Worm (Caenorhabditis elegans): ENCODE data around the gene R05A10.8.

Gene R05A10.8

DNA sequence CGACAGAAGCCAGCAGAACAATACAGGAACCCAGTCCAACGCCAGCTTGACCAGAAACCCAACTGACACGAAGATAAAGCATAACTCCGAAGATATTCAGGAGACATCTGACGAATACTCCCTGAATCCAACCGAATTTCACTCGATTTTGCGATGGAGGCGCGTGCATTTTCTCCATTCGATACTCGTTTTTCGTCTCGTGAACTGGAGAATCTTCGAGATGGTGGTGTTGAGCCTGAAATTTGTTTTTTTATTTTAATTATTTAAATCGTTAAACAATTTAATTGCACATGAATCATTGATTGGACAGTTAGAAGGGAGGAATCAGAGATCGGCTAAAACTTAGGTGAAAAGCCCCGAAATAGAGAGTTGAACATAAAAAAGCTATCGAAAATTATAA lies 43.6 kb downstream of the R05A10.8 start:
- TF ChIP-seq fos-1 (tag; optimal IDR thresholded peaks at IDR 0.05): no peak
- TF ChIP-seq mab-5 (tag; optimal IDR thresholded peaks at IDR 0.05): no peak
- TF ChIP-seq lin-39 (tag; optimal IDR thresholded peaks at IDR 0.05): no peak
- no peak for TF ChIP-seq nhr-12 (tag; optimal IDR thresholded peaks at IDR 0.05)
- no peak for TF ChIP-seq elt-3 (tag; optimal IDR thresholded peaks at IDR 0.05)
- no peak for TF ChIP-seq nhr-6 (tag; optimal IDR thresholded peaks at IDR 0.05)
- no peak for TF ChIP-seq nhr-23 (tag; optimal IDR thresholded peaks at IDR 0.05)
- TF ChIP-seq gmeb-1 (tag; optimal IDR thresholded peaks at IDR 0.05): no peak
- TF ChIP-seq nhr-10 (tag; optimal IDR thresholded peaks at IDR 0.05): no peak
- TF ChIP-seq peb-1 (tag; optimal IDR thresholded peaks at IDR 0.05): no peak
- no peak for TF ChIP-seq ztf-4 (tag; optimal IDR thresholded peaks at IDR 0.05)
- TF ChIP-seq unc-39 (tag; optimal IDR thresholded peaks at IDR 0.05): no peak
- no peak for TF ChIP-seq snpc-4 (tag; optimal IDR thresholded peaks at IDR 0.05)
- TF ChIP-seq blmp-1 (tag; optimal IDR thresholded peaks at IDR 0.05; ENCODE audit: insufficient read depth): no peak
- TF ChIP-seq ceh-82 (tag; optimal IDR thresholded peaks at IDR 0.05): no peak
- no peak for TF ChIP-seq crh-2 (tag; optimal IDR thresholded peaks at IDR 0.05)
- no peak for TF ChIP-seq nhr-129 (tag; optimal IDR thresholded peaks at IDR 0.05)
- no peak for TF ChIP-seq Y55F3AM.14 (GFP tag; optimal IDR thresholded peaks at IDR 0.05)

- TF ChIP-seq nhr-129 (tag; optimal IDR thresholded peaks at IDR 0.05): no peak
- no peak for TF ChIP-seq ztf-1 (GFP tag; conservative IDR thresholded peaks at IDR 0.05)
- no peak for TF ChIP-seq gmeb-1 (tag; optimal IDR thresholded peaks at IDR 0.05)
- TF ChIP-seq nhr-12 (tag; optimal IDR thresholded peaks at IDR 0.05): no peak
- TF ChIP-seq elt-1 (tag; optimal IDR thresholded peaks at IDR 0.05): no peak
- TF ChIP-seq zag-1 (tag; optimal IDR thresholded peaks at IDR 0.05): no peak
- no peak for TF ChIP-seq nhr-6 (tag; optimal IDR thresholded peaks at IDR 0.05)
- no peak for TF ChIP-seq nhr-77 (tag; optimal IDR thresholded peaks at IDR 0.05)
- no peak for TF ChIP-seq lsy-2 (tag; optimal IDR thresholded peaks at IDR 0.05)
- no peak for TF ChIP-seq mab-5 (tag; optimal IDR thresholded peaks at IDR 0.05)
Measured at ce11 chrIV:14113621-14114020, 44.4 kb downstream of the R05A10.8 start.

ce11 chrIV:14107647-14108046 lies 50.3 kb downstream of the R05A10.8 start:
- no peak for TF ChIP-seq zag-1 (tag; optimal IDR thresholded peaks at IDR 0.05)
- TF ChIP-seq nhr-237 (tag; optimal IDR thresholded peaks at IDR 0.05): no peak
- no peak for TF ChIP-seq snpc-4 (tag; optimal IDR thresholded peaks at IDR 0.05)
- TF ChIP-seq Y55F3AM.14 (GFP tag; optimal IDR thresholded peaks at IDR 0.05): no peak
- no peak for TF ChIP-seq lin-13 (GFP tag; optimal IDR thresholded peaks at IDR 0.05)
- no peak for TF ChIP-seq nhr-21 (tag; optimal IDR thresholded peaks at IDR 0.05)
- TF ChIP-seq nhr-11 (tag; optimal IDR thresholded peaks at IDR 0.05): no peak
- TF ChIP-seq sem-4 (tag; optimal IDR thresholded peaks at IDR 0.05): no peak
- no peak for TF ChIP-seq aly-2 (tag; optimal IDR thresholded peaks at IDR 0.05)

DNA sequence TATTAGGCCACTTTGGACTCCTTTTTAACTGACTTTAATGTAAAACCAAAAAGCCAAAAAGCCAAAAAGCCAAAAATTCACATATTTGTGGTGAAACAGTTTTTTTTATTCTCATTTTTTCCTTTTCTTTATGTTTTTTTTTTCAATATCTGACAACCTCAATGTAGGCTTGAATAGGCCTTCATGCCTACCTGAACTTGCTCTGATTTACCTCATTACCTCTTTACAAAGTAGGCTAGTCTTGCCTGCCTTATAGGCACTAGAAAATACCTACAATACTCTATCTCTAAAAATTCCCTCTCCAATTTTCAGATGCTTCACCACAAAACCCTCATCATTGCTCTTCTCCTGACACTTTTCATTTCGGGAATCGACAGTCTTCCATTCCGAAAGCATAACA lies 51.7 kb downstream of the R05A10.8 start, which contains the start of gene ins-34:
ins-34 (plus strand) TSS at position 301 of the 400 bp plus-strand sequence.
- TF ChIP-seq fos-1 (tag; optimal IDR thresholded peaks at IDR 0.05) (no peak), Y55F3AM.14 (GFP tag; optimal IDR thresholded peaks at IDR 0.05) (no peak), ceh-16 (tag; optimal IDR thresholded peaks at IDR 0.05) (no peak), blmp-1 (tag; optimal IDR thresholded peaks at IDR 0.05; ENCODE audit: insufficient read depth) (no peak), unc-62 (GFP tag; optimal IDR thresholded peaks at IDR 0.05) (no peak), nhr-11 (tag; optimal IDR thresholded peaks at IDR 0.05) (no peak), unc-55 (GFP tag; optimal IDR thresholded peaks at IDR 0.05) (no peak), ztf-4 (tag; optimal IDR thresholded peaks at IDR 0.05) (no peak), egl-27 (tag; optimal IDR thresholded peaks at IDR 0.05) (no peak), zag-1 (tag; optimal IDR thresholded peaks at IDR 0.05) (no peak), nhr-6 (tag; optimal IDR thresholded peaks at IDR 0.05) (no peak), nhr-10 (tag; optimal IDR thresholded peaks at IDR 0.05) (no peak), nhr-21 (tag; optimal IDR thresholded peaks at IDR 0.05) (no peak), gmeb-1 (tag; optimal IDR thresholded peaks at IDR 0.05) (no peak), aly-2 (tag; optimal IDR thresholded peaks at IDR 0.05) (no peak), elt-1 (tag; optimal IDR thresholded peaks at IDR 0.05) (no peak), nhr-12 (tag; optimal IDR thresholded peaks at IDR 0.05) (no peak)

All from whole organism, L2 larva.